Fruit fly (Drosophila melanogaster): ENCODE measurements around the gene PGRP-LD.

Gene PGRP-LD

DNA sequence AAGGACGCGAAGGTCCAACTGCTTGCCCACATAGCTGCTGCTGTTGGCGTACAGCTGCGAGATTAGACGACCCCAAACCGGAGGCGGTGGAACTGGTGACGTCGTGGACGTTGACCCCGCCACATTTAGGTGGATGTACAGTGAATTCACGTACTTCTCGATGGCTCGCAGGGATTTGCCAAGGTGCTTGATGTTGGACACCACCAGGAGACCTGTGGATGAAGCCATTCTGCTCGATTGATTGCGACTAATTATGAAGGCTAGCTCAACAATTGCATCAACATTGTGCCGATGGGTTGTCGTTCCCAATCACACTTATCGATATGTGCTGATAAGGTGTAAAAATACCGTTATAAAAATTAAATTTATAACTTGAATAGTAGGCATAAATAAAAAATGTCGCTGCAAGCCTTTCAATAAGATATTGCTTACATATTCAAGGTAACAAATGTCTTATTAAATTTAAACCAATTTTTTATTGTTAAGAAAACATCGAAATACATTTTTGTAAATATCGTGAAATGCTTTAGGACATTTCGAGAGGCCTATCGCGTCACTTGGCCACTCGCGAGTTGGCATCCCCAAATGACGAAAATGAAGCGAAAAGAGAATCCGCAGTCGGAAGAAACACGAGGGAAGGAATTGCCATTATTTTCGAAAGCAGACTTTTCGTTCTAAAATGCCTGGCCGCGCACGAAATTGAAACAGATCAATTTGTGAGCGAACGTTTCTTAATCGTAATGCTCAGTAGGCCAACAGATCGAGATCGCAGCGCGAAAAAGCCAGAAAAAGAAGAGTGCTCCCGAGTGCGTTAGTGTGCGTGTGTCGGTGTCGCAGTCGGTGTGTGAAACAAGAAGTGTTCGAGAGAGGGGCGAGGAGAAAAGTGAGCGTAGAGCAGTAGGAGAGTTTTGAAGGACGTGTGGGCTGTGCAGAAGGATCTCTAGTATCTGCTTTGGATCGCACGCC, 11.0 kb upstream of the PGRP-LD start, which contains the start of the genes Ppat-Dpck and scny (continued):
- no peak for TF ChIP-seq toy (GFP tag; IDR thresholded peaks at IDR 0.05)
- TF ChIP-seq da (GFP tag; optimal IDR thresholded peaks at IDR 0.05) = no peak
- no peak for TF ChIP-seq tap (tag; optimal IDR thresholded peaks at IDR 0.05)
- no peak for TF ChIP-seq Hey (tag; optimal IDR thresholded peaks at IDR 0.05)
- no peak for TF ChIP-seq CG11560 (tag; IDR thresholded peaks at IDR 0.05)
- TF ChIP-seq Rfx (GFP tag; IDR thresholded peaks at IDR 0.05) = 0 out of 2 replicates have a peak, but pooled peaks have one; percentile 24
- no peak for TF ChIP-seq Ssrp (tag; optimal IDR thresholded peaks at IDR 0.05)
- no peak for TF ChIP-seq sisA (GFP tag; IDR thresholded peaks at IDR 0.05)
- no peak for TF ChIP-seq Xrp1 (GFP tag; IDR thresholded peaks at IDR 0.05)
- no peak for TF ChIP-seq CG10209 (GFP tag; optimal IDR thresholded peaks at IDR 0.05)
- TF ChIP-seq CG4282 (GFP tag; optimal IDR thresholded peaks at IDR 0.05) = peak; percentile 4
- TF ChIP-seq Chrac-16 (GFP tag; optimal IDR thresholded peaks at IDR 0.05) = no peak
- TF ChIP-seq PHDP (tag; optimal IDR thresholded peaks at IDR 0.05) = no peak
- TF ChIP-seq Med (GFP tag) = peak; percentile 72
- TF ChIP-seq yki (optimal IDR thresholded peaks at IDR 0.05) = no peak
- no peak for TF ChIP-seq prd (optimal IDR thresholded peaks at IDR 0.05)
- no peak for TF ChIP-seq prd (GFP tag; IDR thresholded peaks at IDR 0.05)
- no peak for TF ChIP-seq fu2 (GFP tag; optimal IDR thresholded peaks at IDR 0.05)
- peak; percentile 75 for TF ChIP-seq CG12659 (GFP tag; optimal IDR thresholded peaks at IDR 0.05)
- TF ChIP-seq gsb (GFP tag; IDR thresholded peaks at IDR 0.05) = no peak
- TF ChIP-seq CG7786 (GFP tag; optimal IDR thresholded peaks at IDR 0.05) = no peak
- TF ChIP-seq Bdp1 (GFP tag; optimal IDR thresholded peaks at IDR 0.05) = no peak
- TF ChIP-seq E2f1 (GFP tag; IDR thresholded peaks at IDR 0.05) = no peak
- TF ChIP-seq E2f2 (GFP tag; IDR thresholded peaks at IDR 0.05) = no peak
- no peak for TF ChIP-seq gcm (GFP tag; optimal IDR thresholded peaks at IDR 0.05)
- peak; percentile 77 for TF ChIP-seq row (GFP tag; IDR thresholded peaks at IDR 0.05)
- TF ChIP-seq CG8388 (GFP tag; optimal IDR thresholded peaks at IDR 0.05) = no peak
- TF ChIP-seq fd64A (GFP tag; optimal IDR thresholded peaks at IDR 0.05) = no peak
- TF ChIP-seq Sry-δ (GFP tag; optimal IDR thresholded peaks at IDR 0.05) = peak; percentile 82
- no peak for TF ChIP-seq Rx (GFP tag; IDR thresholded peaks at IDR 0.05)
- no peak for TF ChIP-seq z (GFP tag; IDR thresholded peaks at IDR 0.05)
- TF ChIP-seq CG2875 (GFP tag; optimal IDR thresholded peaks at IDR 0.05) = no peak
- TF ChIP-seq Bgb (GFP tag; IDR thresholded peaks at IDR 0.05; ENCODE audit: partially characterized antibody) = peak; percentile 89
- no peak for TF ChIP-seq trh (GFP tag; optimal IDR thresholded peaks at IDR 0.05)
- no peak for TF ChIP-seq CG16779 (GFP tag; IDR thresholded peaks at IDR 0.05)
- 0 out of 2 replicates have a peak, but pooled peaks have one; percentile 30 for TF ChIP-seq CG11247 (GFP tag; IDR thresholded peaks at IDR 0.05)
- TF ChIP-seq Neu2 (GFP tag; optimal IDR thresholded peaks at IDR 0.05; ENCODE audit: borderline replicate concordance) = no peak
- no peak for TF ChIP-seq CG7839 (tag; optimal IDR thresholded peaks at IDR 0.05)
- TF ChIP-seq ro (GFP tag; IDR thresholded peaks at IDR 0.05) = no peak
- peak; percentile 78 for TF ChIP-seq ato (GFP tag; IDR thresholded peaks at IDR 0.05; ENCODE audit: partially characterized antibody)
- no peak for TF ChIP-seq CkIIα-i1 (GFP tag; IDR thresholded peaks at IDR 0.05)
- TF ChIP-seq dan (GFP tag; IDR thresholded peaks at IDR 0.05) = no peak
- TF ChIP-seq CG9876 (GFP tag; optimal IDR thresholded peaks at IDR 0.05) = no peak
- TF ChIP-seq CG15479 (GFP tag; optimal IDR thresholded peaks at IDR 0.05) = peak; percentile 84
- TF ChIP-seq ase (GFP tag; IDR thresholded peaks at IDR 0.05) = no peak
- TF ChIP-seq chm (GFP tag; IDR thresholded peaks at IDR 0.05) = no peak
- TF ChIP-seq CG16815 (GFP tag; optimal IDR thresholded peaks at IDR 0.05) = no peak
- 0 out of 3 replicates have a peak, but pooled peaks have one; percentile 39 for TF ChIP-seq Dbx (GFP tag; IDR thresholded peaks at IDR 0.05)
- no peak for TF ChIP-seq disco-r (GFP tag; optimal IDR thresholded peaks at IDR 0.05)
- TF ChIP-seq klu (GFP tag; IDR thresholded peaks at IDR 0.05) = no peak
- TF ChIP-seq TFAM (GFP tag; optimal IDR thresholded peaks at IDR 0.05) = no peak
